Worm (Caenorhabditis elegans) whole organism, midembryonic: ENCODE results near the gene chil-26.

Experiments used
- tab-1 ChIP-seq: fragments of 200-800 bp; sonication (Bioruptor generic); IDR thresholded peaks from 2 replicates; pipeline ENCODE4 v1.3.6; 2022; ENCODE audit warnings: missing genetic modification characterization, missing compliant biosample characterization
- ztf-29 ChIP-seq: fragments of 200-800 bp; sonication (Bioruptor generic); IDR thresholded peaks from 2 replicates; pipeline ENCODE4 v1.3.6; 2022; ENCODE audit warnings: missing genetic modification reagents, missing genetic modification characterization, missing compliant biosample characterization

ce11 chrII:9521570-9521969, 46.7 kb downstream of the chil-26 start, which contains the start of gene sra-1:
- TF ChIP-seq tab-1 (GFP tag; lab: Robert Waterston, UW) (no peak), ztf-29 (GFP tag; lab: Robert Waterston, UW) (no peak)
